4 worm cellular contexts compared by ENCODE assay signal in genomic region chrIII:11119176-11119853, ce11.
TF ChIP-seq lines count a peak whose summit lies in the region.

sup-35 (minus strand) TSS chrIII:11119226.
Y48A6C.4 (plus strand) TSS chrIII:11119803.

TF ChIP-seq in whole organism, L2 larva, 48 proteins besides CTCF, POLR2A, EP300 and RAD21 (continued from another document):
- TF ChIP-seq skn-1 (tag; optimal IDR thresholded peaks at IDR 0.05; lab: Kevin White, UChicago) (no peak), ztf-4 (tag; optimal IDR thresholded peaks at IDR 0.05; lab: Kevin White, UChicago) (peak; percentile 49), ceh-82 (tag; optimal IDR thresholded peaks at IDR 0.05; lab: Kevin White, UChicago) (no peak), nhr-25 (tag; optimal IDR thresholded peaks at IDR 0.05; lab: Kevin White, UChicago) (peak; percentile 64), peb-1 (tag; optimal IDR thresholded peaks at IDR 0.05; lab: Kevin White, UChicago) (no peak), ztf-1 (GFP tag; conservative IDR thresholded peaks at IDR 0.05; lab: Robert Waterston, UW) (no peak), mbf-1 (tag; optimal IDR thresholded peaks at IDR 0.05; lab: Kevin White, UChicago) (no peak), nhr-23 (tag; optimal IDR thresholded peaks at IDR 0.05; lab: Kevin White, UChicago) (no peak), egl-27 (tag; optimal IDR thresholded peaks at IDR 0.05; lab: Kevin White, UChicago) (no peak), blmp-1 (tag; optimal IDR thresholded peaks at IDR 0.05; lab: Kevin White, UChicago; ENCODE audit: insufficient read depth) (peak; percentile 8), nhr-21 (tag; optimal IDR thresholded peaks at IDR 0.05; lab: Kevin White, UChicago) (peak; percentile 61), zag-1 (tag; optimal IDR thresholded peaks at IDR 0.05; lab: Kevin White, UChicago) (no peak), unc-55 (GFP tag; optimal IDR thresholded peaks at IDR 0.05; lab: Kevin White, UChicago) (peak; percentile 91), ztf-11 (tag; optimal IDR thresholded peaks at IDR 0.05; lab: Kevin White, UChicago) (no peak), lin-39 (tag; optimal IDR thresholded peaks at IDR 0.05; lab: Kevin White, UChicago) (no peak), ZK546.5 (tag; optimal IDR thresholded peaks at IDR 0.05; lab: Kevin White, UChicago) (no peak), unc-39 (tag; optimal IDR thresholded peaks at IDR 0.05; lab: Kevin White, UChicago) (no peak), sem-4 (tag; optimal IDR thresholded peaks at IDR 0.05; lab: Kevin White, UChicago) (peak; percentile 30), ceh-16 (tag; optimal IDR thresholded peaks at IDR 0.05; lab: Kevin White, UChicago) (no peak), nhr-12 (tag; optimal IDR thresholded peaks at IDR 0.05; lab: Kevin White, UChicago) (no peak), nhr-11 (tag; optimal IDR thresholded peaks at IDR 0.05; lab: Kevin White, UChicago) (no peak), alr-1 (tag; optimal IDR thresholded peaks at IDR 0.05; lab: Kevin White, UChicago) (no peak), unc-62 (GFP tag; optimal IDR thresholded peaks at IDR 0.05; lab: Kevin White, UChicago) (no peak), lsy-2 (tag; optimal IDR thresholded peaks at IDR 0.05; lab: Kevin White, UChicago) (peak; percentile 57 to 90), lin-13 (GFP tag; optimal IDR thresholded peaks at IDR 0.05; lab: Kevin White, UChicago) (peak; percentile 91)

TF ChIP-seq in whole organism, L4 larva, 104 proteins besides CTCF, POLR2A, EP300 and RAD21 (continued from another document):
- TF ChIP-seq spr-1 (tag; optimal IDR thresholded peaks at IDR 0.05; lab: Kevin White, UChicago), result peak; percentile 21
- peak; percentile 67 for TF ChIP-seq ztf-7 (tag; optimal IDR thresholded peaks at IDR 0.05; lab: Kevin White, UChicago)
- peak; percentile 66 for TF ChIP-seq dve-1 (tag; optimal IDR thresholded peaks at IDR 0.05; lab: Kevin White, UChicago; ENCODE audit: insufficient read depth)
- TF ChIP-seq fkh-10 (GFP tag; optimal IDR thresholded peaks at IDR 0.05; lab: Kevin White, UChicago), result peak; percentile 37
- TF ChIP-seq lin-39 (tag; optimal IDR thresholded peaks at IDR 0.05; lab: Kevin White, UChicago), result no peak
- peak; percentile 49 for TF ChIP-seq nhr-77 (tag; optimal IDR thresholded peaks at IDR 0.05; lab: Kevin White, UChicago)
- TF ChIP-seq hif-1 (tag; optimal IDR thresholded peaks at IDR 0.05; lab: Kevin White, UChicago), result peak in 1 of 2 experiments; percentile 87
- TF ChIP-seq daf-12 (tag; optimal IDR thresholded peaks at IDR 0.05; lab: Kevin White, UChicago), result no peak
- TF ChIP-seq hlh-30 (tag; optimal IDR thresholded peaks at IDR 0.05; lab: Kevin White, UChicago; ENCODE audit: insufficient read depth), result peak; percentile 51
- TF ChIP-seq lin-15B (tag; optimal IDR thresholded peaks at IDR 0.05; lab: Kevin White, UChicago), result peak; percentile 58
- peak in 1 of 2 experiments; percentile 14 for TF ChIP-seq daf-16 (GFP tag; optimal IDR thresholded peaks at IDR 0.05; lab: Kevin White, UChicago)
- TF ChIP-seq daf-16 (tag; optimal IDR thresholded peaks at IDR 0.05; lab: Kevin White, UChicago), result peak; percentile 21
- peak; percentile 7 for TF ChIP-seq nhr-25 (tag; optimal IDR thresholded peaks at IDR 0.05; lab: Kevin White, UChicago; ENCODE audit: borderline replicate concordance, insufficient read depth)
- TF ChIP-seq attf-4 (tag; optimal IDR thresholded peaks at IDR 0.05; lab: Kevin White, UChicago), result no peak
- peak; percentile 58 for TF ChIP-seq nhr-11 (tag; optimal IDR thresholded peaks at IDR 0.05; lab: Kevin White, UChicago)
- TF ChIP-seq Y75B8A.6 (GFP tag; IDR thresholded peaks at IDR 0.05; lab: Robert Waterston, UW), result no peak
- TF ChIP-seq unc-130 (GFP tag; optimal IDR thresholded peaks at IDR 0.05; lab: Kevin White, UChicago), result peak; percentile 87
- peak; percentile 61 for TF ChIP-seq lin-13 (GFP tag; optimal IDR thresholded peaks at IDR 0.05; lab: Kevin White, UChicago)
- no peak for TF ChIP-seq nhr-76 (tag; optimal IDR thresholded peaks at IDR 0.05; lab: Kevin White, UChicago)
- peak; percentile 93 for TF ChIP-seq dpl-1 (GFP tag; optimal IDR thresholded peaks at IDR 0.05; lab: Kevin White, UChicago)
- TF ChIP-seq aha-1 (tag; lab: Kevin White, UChicago), result peak; percentile 48
- TF ChIP-seq snpc-4 (tag; optimal IDR thresholded peaks at IDR 0.05; lab: Kevin White, UChicago), result peak; percentile 13
- no peak for TF ChIP-seq Y105C5A.15 (GFP tag; IDR thresholded peaks at IDR 0.05; lab: Robert Waterston, UW)
- no peak for TF ChIP-seq gei-8 (GFP tag; optimal IDR thresholded peaks at IDR 0.05; lab: Kevin White, UChicago)
- TF ChIP-seq unc-62 (GFP tag; optimal IDR thresholded peaks at IDR 0.05 in 1 of 2; lab: Kevin White, UChicago), result peak in 1 of 2 experiments; percentile 47
- TF ChIP-seq unc-62 (tag; optimal IDR thresholded peaks at IDR 0.05; lab: Kevin White, UChicago), result no peak
- 0 out of 2 replicates have a peak, but pooled peaks have one; percentile 42 for TF ChIP-seq hmg-1.1 (GFP tag; IDR thresholded peaks at IDR 0.05; lab: Robert Waterston, UW)

TF ChIP-seq in whole organism, late embryonic, 69 proteins besides CTCF, POLR2A, EP300 and RAD21 (continued from another document):
- no peak for TF ChIP-seq pat-9 (tag; optimal IDR thresholded peaks at IDR 0.05; lab: Kevin White, UChicago)
- peak; percentile 70 for TF ChIP-seq ztf-16 (tag; optimal IDR thresholded peaks at IDR 0.05; lab: Kevin White, UChicago)
- peak; percentile 74 for TF ChIP-seq fkh-6 (tag; optimal IDR thresholded peaks at IDR 0.05; lab: Kevin White, UChicago)
- TF ChIP-seq pha-4 (tag; optimal IDR thresholded peaks at IDR 0.05; lab: Kevin White, UChicago), result no peak
- TF ChIP-seq pros-1 (tag; optimal IDR thresholded peaks at IDR 0.05; lab: Kevin White, UChicago), result no peak
- peak; percentile 84 for TF ChIP-seq rnt-1 (tag; optimal IDR thresholded peaks at IDR 0.05; lab: Kevin White, UChicago)
- no peak for TF ChIP-seq gmeb-2 (tag; optimal IDR thresholded peaks at IDR 0.05; lab: Kevin White, UChicago)
- TF ChIP-seq ceh-22 (tag; optimal IDR thresholded peaks at IDR 0.05; lab: Kevin White, UChicago), result no peak
- TF ChIP-seq nhr-11 (tag; optimal IDR thresholded peaks at IDR 0.05; lab: Kevin White, UChicago), result no peak
- peak; percentile 19 for TF ChIP-seq sdc-2 (tag; optimal IDR thresholded peaks at IDR 0.05; lab: Kevin White, UChicago)
- peak; percentile 95 for TF ChIP-seq C08G9.2 (tag; optimal IDR thresholded peaks at IDR 0.05; lab: Kevin White, UChicago)
- peak; percentile 43 for TF ChIP-seq pax-1 (tag; optimal IDR thresholded peaks at IDR 0.05; lab: Kevin White, UChicago)
- TF ChIP-seq F13H6.1 (tag; optimal IDR thresholded peaks at IDR 0.05; lab: Kevin White, UChicago), result peak; percentile 89
- peak; percentile 55 for TF ChIP-seq C38D4.7 (GFP tag; optimal IDR thresholded peaks at IDR 0.05; lab: Kevin White, UChicago)
- TF ChIP-seq Y22D7AL.16 (tag; optimal IDR thresholded peaks at IDR 0.05; lab: Kevin White, UChicago), result no peak
- TF ChIP-seq ceh-14 (tag; optimal IDR thresholded peaks at IDR 0.05; lab: Kevin White, UChicago), result peak; percentile 96
- peak; percentile 11 for TF ChIP-seq unc-55 (GFP tag; optimal IDR thresholded peaks at IDR 0.05; lab: Kevin White, UChicago)
- TF ChIP-seq sox-4 (tag; optimal IDR thresholded peaks at IDR 0.05; lab: Kevin White, UChicago), result no peak
- TF ChIP-seq hlh-8 (tag; optimal IDR thresholded peaks at IDR 0.05; lab: Kevin White, UChicago), result peak; percentile 95
- peak; percentile 14 for TF ChIP-seq ceh-48 (tag; optimal IDR thresholded peaks at IDR 0.05; lab: Kevin White, UChicago)
- TF ChIP-seq ets-4 (tag; optimal IDR thresholded peaks at IDR 0.05; lab: Kevin White, UChicago), result peak; percentile 97
- peak; percentile 58 for TF ChIP-seq ceh-19 (GFP tag; optimal IDR thresholded peaks at IDR 0.05; lab: Kevin White, UChicago)
- TF ChIP-seq madf-2 (tag; optimal IDR thresholded peaks at IDR 0.05; lab: Kevin White, UChicago), result peak; percentile 13
- TF ChIP-seq lim-6 (tag; optimal IDR thresholded peaks at IDR 0.05; lab: Kevin White, UChicago), result peak; percentile 95
- no peak for TF ChIP-seq T23F11.4 (GFP tag; optimal IDR thresholded peaks at IDR 0.05; lab: Kevin White, UChicago)
- peak; percentile 98 for TF ChIP-seq ceh-2 (tag; optimal IDR thresholded peaks at IDR 0.05; lab: Kevin White, UChicago)
- no peak for TF ChIP-seq elt-4 (tag; optimal IDR thresholded peaks at IDR 0.05; lab: Kevin White, UChicago)
- TF ChIP-seq nfya-1 (tag; optimal IDR thresholded peaks at IDR 0.05; lab: Kevin White, UChicago), result peak; percentile 60
- peak; percentile 97 for TF ChIP-seq ref-2 (tag; optimal IDR thresholded peaks at IDR 0.05; lab: Kevin White, UChicago)
- TF ChIP-seq hlh-15 (tag; optimal IDR thresholded peaks at IDR 0.05; lab: Kevin White, UChicago), result peak; percentile 82
- peak; percentile 97 for TF ChIP-seq zip-5 (tag; optimal IDR thresholded peaks at IDR 0.05; lab: Kevin White, UChicago)
- TF ChIP-seq K09A11.1 (tag; optimal IDR thresholded peaks at IDR 0.05; lab: Kevin White, UChicago; ENCODE audit: insufficient read depth), result no peak
- peak; percentile 93 for TF ChIP-seq unc-42 (tag; optimal IDR thresholded peaks at IDR 0.05; lab: Kevin White, UChicago)
- TF ChIP-seq hlh-6 (tag; optimal IDR thresholded peaks at IDR 0.05; lab: Kevin White, UChicago), result peak; percentile 28
- peak; percentile 47 for TF ChIP-seq K02D7.2 (tag; optimal IDR thresholded peaks at IDR 0.05; lab: Kevin White, UChicago)
- TF ChIP-seq sox-2 (GFP tag; IDR thresholded peaks at IDR 0.05; lab: Robert Waterston, UW), result no peak
- TF ChIP-seq ahr-1 (tag; optimal IDR thresholded peaks at IDR 0.05; lab: Kevin White, UChicago), result peak; percentile 96
- TF ChIP-seq che-1 (tag; optimal IDR thresholded peaks at IDR 0.05; lab: Kevin White, UChicago), result peak; percentile 26
- peak; percentile 74 for TF ChIP-seq ceh-18 (tag; optimal IDR thresholded peaks at IDR 0.05; lab: Kevin White, UChicago)
- peak; percentile 99 for TF ChIP-seq ceh-31 (tag; optimal IDR thresholded peaks at IDR 0.05; lab: Kevin White, UChicago)
- TF ChIP-seq hlh-30 (tag; optimal IDR thresholded peaks at IDR 0.05; lab: Kevin White, UChicago; ENCODE audit: insufficient read depth), result no peak
- TF ChIP-seq syd-9 (tag; optimal IDR thresholded peaks at IDR 0.05; lab: Kevin White, UChicago), result peak; percentile 30
- TF ChIP-seq tbx-7 (tag; optimal IDR thresholded peaks at IDR 0.05; lab: Kevin White, UChicago), result peak; percentile 98
- peak; percentile 85 for TF ChIP-seq ceh-34 (tag; optimal IDR thresholded peaks at IDR 0.05; lab: Kevin White, UChicago)

TF ChIP-seq in whole organism, mixed stage, embryonic, 35 proteins besides CTCF, POLR2A, EP300 and RAD21 (continued from another document):
- TF ChIP-seq lin-32 (GFP tag; optimal IDR thresholded peaks at IDR 0.05; lab: Kevin White, UChicago), result peak; percentile 29
- TF ChIP-seq nhr-2 (tag; optimal IDR thresholded peaks at IDR 0.05; lab: Kevin White, UChicago), result no peak
- no peak for TF ChIP-seq pha-4 (tag; optimal IDR thresholded peaks at IDR 0.05; lab: Kevin White, UChicago)
- peak; percentile 46 for TF ChIP-seq lin-13 (tag; optimal IDR thresholded peaks at IDR 0.05; lab: Kevin White, UChicago)
- TF ChIP-seq bed-3 (GFP tag; optimal IDR thresholded peaks at IDR 0.05; lab: Kevin White, UChicago), result peak; percentile 39
- peak; percentile 82 for TF ChIP-seq ceh-39 (tag; optimal IDR thresholded peaks at IDR 0.05; lab: Kevin White, UChicago)
TF ChIP-seq in whole organism, mixed stage, embryonic: peak in this region for 18.
